Worm (Caenorhabditis elegans) whole organism, L2 larva: ENCODE data around the gene zak-1.
A peak's percentile ranks its signal among the peaks of the same experiment; 100 is the strongest.

Source experiments
- C34F6.9 ChIP-seq: fragments of 150-350 bp; optimal IDR thresholded peaks from 2 replicates; lab custom pipeline; 2014; ENCODE audit warnings: missing biosample characterization, missing genetic modification characterization
- F13H6.1 ChIP-seq: sonication (generic microtip); optimal IDR thresholded peaks from 2 replicates; lab custom pipeline; 2016; ENCODE audit warnings: missing genetic modification characterization, missing compliant biosample characterization
- R02D3.7 ChIP-seq: fragments of 150-350 bp; optimal IDR thresholded peaks from 2 replicates; lab custom pipeline; 2014; ENCODE audit warnings: missing biosample characterization, missing genetic modification characterization
- Y55F3AM.14 ChIP-seq: fragments of 200-800 bp; sonication (Bioruptor generic); optimal IDR thresholded peaks from 2 replicates; lab custom pipeline; 2018; ENCODE audit warnings: mild to moderate bottlenecking, missing genetic modification characterization, missing compliant biosample characterization
- ZK546.5 ChIP-seq: sonication (generic microtip); optimal IDR thresholded peaks from 2 replicates; lab custom pipeline; 2017; ENCODE audit warnings: missing biosample characterization, missing genetic modification characterization
- alr-1 ChIP-seq: fragments of 150-350 bp; optimal IDR thresholded peaks from 2 replicates; lab custom pipeline; 2014; ENCODE audit warnings: missing biosample characterization, missing genetic modification characterization
- aly-2 ChIP-seq: fragments of 150-350 bp; optimal IDR thresholded peaks from 2 replicates; lab custom pipeline; 2014; ENCODE audit warnings: missing biosample characterization, missing genetic modification characterization
- ama-1 ChIP-seq: fragments of 150-350 bp; optimal IDR thresholded peaks from 2 replicates; lab custom pipeline; 2018; ENCODE audit warnings: inconsistent platforms
- blmp-1 ChIP-seq: sonication (generic microtip); optimal IDR thresholded peaks from 2 replicates; lab custom pipeline; 2017; ENCODE audit warnings: missing genetic modification characterization, mild to moderate bottlenecking, missing compliant biosample characterization, antibody characterized with exemption, moderate library complexity; ENCODE audit not compliant: insufficient read depth
- ceh-16 ChIP-seq: fragments of 150-350 bp; optimal IDR thresholded peaks from 2 replicates; lab custom pipeline; 2014; ENCODE audit warnings: missing biosample characterization, missing genetic modification characterization
- ceh-82 ChIP-seq: fragments of 150-350 bp; optimal IDR thresholded peaks from 2 replicates; lab custom pipeline; 2014; ENCODE audit warnings: missing biosample characterization, missing genetic modification characterization
- crh-2 ChIP-seq: sonication (generic microtip); optimal IDR thresholded peaks from 2 replicates; lab custom pipeline; 2017; ENCODE audit warnings: missing biosample characterization, missing genetic modification characterization
- dmd-4 ChIP-seq: sonication (generic microtip); optimal IDR thresholded peaks from 2 replicates; lab custom pipeline; 2017; ENCODE audit warnings: missing biosample characterization, missing genetic modification characterization
- egl-27 ChIP-seq: sonication (generic microtip); optimal IDR thresholded peaks from 3 replicates; lab custom pipeline; 2017; ENCODE audit warnings: missing biosample characterization, missing genetic modification reagents, missing genetic modification characterization
- elt-1 ChIP-seq: fragments of 150-350 bp; optimal IDR thresholded peaks from 2 replicates; lab custom pipeline; 2014; ENCODE audit warnings: missing biosample characterization, missing genetic modification characterization
- elt-3 ChIP-seq: sonication (generic microtip); optimal IDR thresholded peaks from 2 replicates; lab custom pipeline; 2017; ENCODE audit warnings: missing biosample characterization, missing genetic modification characterization
- fos-1 ChIP-seq: fragments of 150-350 bp; optimal IDR thresholded peaks from 2 replicates; lab custom pipeline; 2014; ENCODE audit warnings: missing biosample characterization, missing genetic modification characterization
- gmeb-1 ChIP-seq: fragments of 150-350 bp; optimal IDR thresholded peaks from 2 replicates; lab custom pipeline; 2014; ENCODE audit warnings: missing biosample characterization, missing genetic modification characterization
- lin-11 ChIP-seq: fragments of 150-350 bp; sonication (generic microtip); optimal IDR thresholded peaks from 2 replicates; lab custom pipeline; 2014; ENCODE audit warnings: missing biosample characterization, missing genetic modification characterization, inconsistent platforms, mixed read lengths
- lin-13 ChIP-seq: fragments of 150-350 bp; optimal IDR thresholded peaks from 2 replicates; lab custom pipeline; 2014; ENCODE audit warnings: missing biosample characterization, missing genetic modification reagents, missing genetic modification characterization
- lin-39 ChIP-seq: fragments of 150-350 bp; optimal IDR thresholded peaks from 2 replicates; lab custom pipeline; 2014; ENCODE audit warnings: missing biosample characterization, missing genetic modification reagents, missing genetic modification characterization
- lsy-2 ChIP-seq, 2 experiments: fragments of 150-350 bp in 1 of 2; sonication (generic microtip) in 1 of 2; optimal IDR thresholded peaks; 2 replicates each; lab custom pipeline; 2014 to 2017; ENCODE audit warnings: missing biosample characterization in 2 of 2, missing genetic modification characterization in 2 of 2
- mab-5 ChIP-seq: fragments of 150-350 bp; optimal IDR thresholded peaks from 2 replicates; lab custom pipeline; 2014; ENCODE audit warnings: missing biosample characterization, missing genetic modification characterization
- mbf-1 ChIP-seq: sonication (generic microtip); optimal IDR thresholded peaks from 2 replicates; lab custom pipeline; 2017; ENCODE audit warnings: missing biosample characterization, missing genetic modification characterization
- mdl-1 ChIP-seq, 2 experiments: fragments of 150-350 bp in 1 of 2; sonication (generic microtip) in 1 of 2; optimal IDR thresholded peaks; 2 replicates each; lab custom pipeline; 2017; ENCODE audit warnings: missing biosample characterization in 2 of 2, missing genetic modification characterization in 2 of 2
- nhr-10 ChIP-seq: sonication (generic microtip); optimal IDR thresholded peaks from 2 replicates; lab custom pipeline; 2017; ENCODE audit warnings: missing biosample characterization, missing genetic modification characterization
- nhr-11 ChIP-seq: fragments of 150-350 bp; optimal IDR thresholded peaks from 2 replicates; lab custom pipeline; 2014; ENCODE audit warnings: missing biosample characterization, missing genetic modification characterization
- nhr-12 ChIP-seq: fragments of 150-350 bp; optimal IDR thresholded peaks from 2 replicates; lab custom pipeline; 2014; ENCODE audit warnings: missing biosample characterization, missing genetic modification characterization
- nhr-129 ChIP-seq: fragments of 150-350 bp; optimal IDR thresholded peaks from 2 replicates; lab custom pipeline; 2014; ENCODE audit warnings: missing biosample characterization, missing genetic modification characterization
- nhr-21 ChIP-seq: fragments of 150-350 bp; optimal IDR thresholded peaks from 2 replicates; lab custom pipeline; 2014; ENCODE audit warnings: missing biosample characterization, missing genetic modification characterization
- nhr-23 ChIP-seq: fragments of 150-350 bp; optimal IDR thresholded peaks from 2 replicates; lab custom pipeline; 2014; ENCODE audit warnings: missing biosample characterization, missing genetic modification reagents, missing genetic modification characterization
- nhr-237 ChIP-seq: fragments of 150-350 bp; optimal IDR thresholded peaks from 2 replicates; lab custom pipeline; 2014; ENCODE audit warnings: missing biosample characterization, missing genetic modification characterization
- nhr-25 ChIP-seq: fragments of 150-350 bp; sonication (generic microtip); optimal IDR thresholded peaks from 3 replicates; lab custom pipeline; 2014; ENCODE audit warnings: missing biosample characterization, missing genetic modification characterization
- nhr-6 ChIP-seq: fragments of 150-350 bp; optimal IDR thresholded peaks from 2 replicates; lab custom pipeline; 2014; ENCODE audit warnings: missing biosample characterization, missing genetic modification characterization
- nhr-77 ChIP-seq: fragments of 150-350 bp; optimal IDR thresholded peaks from 2 replicates; lab custom pipeline; 2014; ENCODE audit warnings: missing biosample characterization, missing genetic modification characterization
- peb-1 ChIP-seq: fragments of 150-350 bp; optimal IDR thresholded peaks from 2 replicates; lab custom pipeline; 2014; ENCODE audit warnings: missing biosample characterization, missing genetic modification characterization
- sem-4 ChIP-seq: fragments of 150-350 bp; optimal IDR thresholded peaks from 2 replicates; lab custom pipeline; 2014; ENCODE audit warnings: missing biosample characterization, missing genetic modification reagents, missing genetic modification characterization
- skn-1 ChIP-seq: sonication (generic microtip); optimal IDR thresholded peaks from 2 replicates; lab custom pipeline; 2017; ENCODE audit warnings: missing biosample characterization, missing genetic modification characterization
- sma-3 ChIP-seq: sonication (generic microtip); optimal IDR thresholded peaks from 2 replicates; lab custom pipeline; 2016; ENCODE audit warnings: missing genetic modification reagents, missing genetic modification characterization, missing compliant biosample characterization
- sma-9 ChIP-seq, 2 experiments: fragments of 150-350 bp in 1 of 2; sonication (generic microtip) in 1 of 2; optimal IDR thresholded peaks; 2 replicates each; lab custom pipeline; 2014 to 2016; ENCODE audit warnings: missing genetic modification characterization in 2 of 2, mild to moderate bottlenecking in 1 of 2, missing biosample characterization in 1 of 2, missing compliant biosample characterization in 1 of 2, missing genetic modification reagents in 1 of 2, moderate library complexity in 1 of 2
- snpc-4 ChIP-seq: fragments of 150-350 bp; optimal IDR thresholded peaks from 2 replicates; lab custom pipeline; 2014; ENCODE audit warnings: missing biosample characterization, missing genetic modification characterization
- unc-39 ChIP-seq: fragments of 150-350 bp; optimal IDR thresholded peaks from 2 replicates; lab custom pipeline; 2014; ENCODE audit warnings: missing biosample characterization, missing genetic modification characterization
- unc-55 ChIP-seq: fragments of 150-350 bp; sonication (generic microtip); optimal IDR thresholded peaks from 3 replicates; lab custom pipeline; 2014; ENCODE audit warnings: missing biosample characterization, missing genetic modification reagents, missing genetic modification characterization
- unc-62 ChIP-seq: fragments of 150-350 bp; optimal IDR thresholded peaks from 2 replicates; lab custom pipeline; 2014; ENCODE audit warnings: missing biosample characterization, missing genetic modification reagents, missing genetic modification characterization
- zag-1 ChIP-seq: fragments of 150-350 bp; optimal IDR thresholded peaks from 2 replicates; lab custom pipeline; 2014; ENCODE audit warnings: missing biosample characterization, missing genetic modification characterization
- ztf-1 ChIP-seq: fragments of 200-800 bp; sonication (Bioruptor generic); conservative IDR thresholded peaks from 2 replicates; pipeline ENCODE4 v1.3.6; 2022; ENCODE audit warnings: missing genetic modification characterization, missing compliant biosample characterization
- ztf-11 ChIP-seq: sonication (generic microtip); optimal IDR thresholded peaks from 2 replicates; lab custom pipeline; 2017; ENCODE audit warnings: missing biosample characterization, missing genetic modification characterization
- ztf-4 ChIP-seq: fragments of 150-350 bp; optimal IDR thresholded peaks from 2 replicates; lab custom pipeline; 2014; ENCODE audit warnings: missing biosample characterization, missing genetic modification characterization

The zak-1 gene

ce11 chrIII:6898518-6898917, 41.9 kb upstream of the zak-1 start:
- peak; percentile 67 for TF ChIP-seq nhr-129 (tag; lab: Kevin White, UChicago)
- TF ChIP-seq C34F6.9 (tag; lab: Kevin White, UChicago): peak; percentile 41
- peak; percentile 76 for TF ChIP-seq sma-3 (GFP tag; lab: Kevin White, UChicago)
- peak; percentile 57 for TF ChIP-seq gmeb-1 (tag; lab: Kevin White, UChicago)
- peak; percentile 67 for TF ChIP-seq crh-2 (tag; lab: Kevin White, UChicago)
- no peak for TF ChIP-seq peb-1
- TF ChIP-seq sma-9 (GFP tag; optimal IDR thresholded peaks at IDR 0.05; lab: Kevin White, UChicago): peak; percentile 91
- TF ChIP-seq sma-9 (tag; optimal IDR thresholded peaks at IDR 0.05; lab: Kevin White, UChicago): no peak
- TF ChIP-seq ztf-4 (tag; lab: Kevin White, UChicago): no peak
- no peak for TF ChIP-seq ztf-1 (GFP tag; lab: Robert Waterston, UW)
- no peak for TF ChIP-seq unc-39 (tag; lab: Kevin White, UChicago)
- peak; percentile 20 for TF ChIP-seq ama-1 (lab: Kevin White, UChicago)
- peak; percentile 79 for TF ChIP-seq nhr-21 (tag; lab: Kevin White, UChicago)
- peak; percentile 38 for TF ChIP-seq nhr-25 (tag; lab: Kevin White, UChicago)
- peak; percentile 47 for TF ChIP-seq F13H6.1 (tag; lab: Kevin White, UChicago)
- TF ChIP-seq lsy-2 (tag; optimal IDR thresholded peaks at IDR 0.05; lab: Kevin White, UChicago): peak in 1 of 2 experiments; percentile 68

DNA sequence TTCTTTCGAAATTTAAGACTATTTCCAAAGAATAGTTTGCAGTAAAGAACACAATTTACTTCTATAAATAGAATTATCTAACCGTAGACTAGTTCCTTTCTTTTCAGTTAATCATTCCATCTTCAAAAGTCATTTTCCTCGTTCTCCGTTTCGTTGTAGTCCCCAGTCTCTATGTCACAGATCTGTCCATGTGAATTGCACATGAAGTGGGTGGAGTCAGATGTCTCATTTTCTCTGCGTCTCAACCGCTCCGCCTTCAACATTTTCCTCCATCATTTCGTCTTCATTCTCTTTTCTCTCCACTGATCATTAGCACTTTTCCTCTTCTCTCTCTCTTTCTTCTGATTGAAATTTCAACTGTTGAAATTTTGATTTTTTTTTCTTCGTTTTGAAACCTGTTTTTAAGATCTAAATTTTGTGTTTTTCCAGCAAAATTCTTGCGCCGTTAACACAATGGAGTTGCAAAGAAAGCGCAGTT, 41.0 kb upstream of the zak-1 start, which contains the start of gene T07E3.4:
Gene T07E3.4, plus strand, starts transcription at position 428 of the 478 bp plus-strand sequence.
- TF ChIP-seq gmeb-1 (tag; lab: Kevin White, UChicago): peak; percentile 68
- no peak for TF ChIP-seq nhr-77 (tag; lab: Kevin White, UChicago)
- no peak for TF ChIP-seq ceh-16
- peak; percentile 40 to 86 for TF ChIP-seq lsy-2 (tag; optimal IDR thresholded peaks at IDR 0.05; lab: Kevin White, UChicago)
- TF ChIP-seq unc-62 (GFP tag; lab: Kevin White, UChicago): no peak
- peak; percentile 66 for TF ChIP-seq blmp-1 (tag; lab: Kevin White, UChicago)
- peak; percentile 95 for TF ChIP-seq sma-3 (GFP tag; lab: Kevin White, UChicago)
- TF ChIP-seq unc-39 (tag; lab: Kevin White, UChicago): no peak
- peak; percentile 79 for TF ChIP-seq sem-4 (tag; lab: Kevin White, UChicago)
- no peak for TF ChIP-seq aly-2
- TF ChIP-seq lin-39 (tag; lab: Kevin White, UChicago): peak; percentile 27
- TF ChIP-seq mdl-1 (tag; optimal IDR thresholded peaks at IDR 0.05; lab: Kevin White, UChicago): no peak
- peak; percentile 91 for TF ChIP-seq crh-2 (tag; lab: Kevin White, UChicago)
- peak; percentile 84 for TF ChIP-seq ama-1 (lab: Kevin White, UChicago)
- no peak for TF ChIP-seq lin-11 (tag; lab: Kevin White, UChicago)
- TF ChIP-seq ZK546.5: no peak
- no peak for TF ChIP-seq R02D3.7 (tag; lab: Kevin White, UChicago)
- TF ChIP-seq skn-1 (tag; lab: Kevin White, UChicago): no peak
- TF ChIP-seq zag-1 (tag; lab: Kevin White, UChicago): no peak
- TF ChIP-seq fos-1 (tag; lab: Kevin White, UChicago): peak; percentile 58
- TF ChIP-seq peb-1: no peak
- TF ChIP-seq ztf-11: no peak
- TF ChIP-seq nhr-10: no peak
- TF ChIP-seq mab-5 (tag; lab: Kevin White, UChicago): peak; percentile 21
- TF ChIP-seq nhr-23 (tag; lab: Kevin White, UChicago): no peak
- peak; percentile 90 for TF ChIP-seq nhr-21 (tag; lab: Kevin White, UChicago)
- peak; percentile 83 for TF ChIP-seq ztf-4 (tag; lab: Kevin White, UChicago)
- peak; percentile 47 for TF ChIP-seq lin-13 (GFP tag; lab: Kevin White, UChicago)
- TF ChIP-seq mbf-1 (tag; lab: Kevin White, UChicago): no peak
- TF ChIP-seq alr-1 (tag; lab: Kevin White, UChicago): no peak
- no peak for TF ChIP-seq ztf-1 (GFP tag; lab: Robert Waterston, UW)
- no peak for TF ChIP-seq elt-3 (tag; lab: Kevin White, UChicago)
- TF ChIP-seq dmd-4: no peak
- peak; percentile 86 for TF ChIP-seq nhr-129 (tag; lab: Kevin White, UChicago)
- TF ChIP-seq nhr-25 (tag; lab: Kevin White, UChicago): peak; percentile 90
- TF ChIP-seq sma-9 (GFP tag; optimal IDR thresholded peaks at IDR 0.05; lab: Kevin White, UChicago): peak; percentile 98
- TF ChIP-seq sma-9 (tag; optimal IDR thresholded peaks at IDR 0.05; lab: Kevin White, UChicago): no peak
- TF ChIP-seq nhr-6 (tag; lab: Kevin White, UChicago): peak; percentile 87
- TF ChIP-seq nhr-237 (tag; lab: Kevin White, UChicago): no peak
- TF ChIP-seq Y55F3AM.14 (GFP tag; lab: Kevin White, UChicago): no peak
- no peak for TF ChIP-seq snpc-4
- no peak for TF ChIP-seq elt-1 (tag; lab: Kevin White, UChicago)
- no peak for TF ChIP-seq ceh-82 (tag; lab: Kevin White, UChicago)
- peak; percentile 94 for TF ChIP-seq C34F6.9 (tag; lab: Kevin White, UChicago)
- peak; percentile 96 for TF ChIP-seq egl-27
- TF ChIP-seq nhr-12: no peak
- TF ChIP-seq nhr-11: no peak
- TF ChIP-seq unc-55 (GFP tag; lab: Kevin White, UChicago): peak; percentile 61
- peak; percentile 83 for TF ChIP-seq F13H6.1 (tag; lab: Kevin White, UChicago)
